Worm (Caenorhabditis elegans) whole organism, mixed stage, embryonic: ENCODE measurements around the gene F59D12.3.

ENCODE experiments used
- bed-3 ChIP-seq: fragments of 200-800 bp; sonication (Bioruptor generic); optimal IDR thresholded peaks from 3 replicates; lab custom pipeline; 2018; ENCODE audit warnings: mild to moderate bottlenecking, missing genetic modification characterization, moderate library complexity, missing compliant biosample characterization
- ces-1 ChIP-seq: fragments of 150-350 bp; optimal IDR thresholded peaks from 2 replicates; lab custom pipeline; 2014; ENCODE audit warnings: missing biosample characterization, missing genetic modification reagents, missing genetic modification characterization
- elt-1 ChIP-seq: sonication (generic microtip); optimal IDR thresholded peaks from 2 replicates; lab custom pipeline; 2017; ENCODE audit warnings: missing genetic modification characterization, mild to moderate bottlenecking, missing compliant biosample characterization, antibody characterized with exemption, moderate library complexity, borderline replicate concordance; ENCODE audit not compliant: insufficient read depth
- elt-3 ChIP-seq: fragments of 150-350 bp; optimal IDR thresholded peaks from 2 replicates; lab custom pipeline; 2014; ENCODE audit warnings: missing biosample characterization, missing genetic modification characterization
- lsy-2 ChIP-seq: fragments of 150-350 bp; optimal IDR thresholded peaks from 2 replicates; lab custom pipeline; 2014; ENCODE audit warnings: missing biosample characterization, missing genetic modification characterization
- mep-1 ChIP-seq: fragments of 150-350 bp; optimal IDR thresholded peaks from 2 replicates; lab custom pipeline; 2017; ENCODE audit warnings: missing biosample characterization, missing genetic modification reagents, missing genetic modification characterization, inconsistent platforms
- nhr-12 ChIP-seq: fragments of 150-350 bp; optimal IDR thresholded peaks from 2 replicates; lab custom pipeline; 2014; ENCODE audit warnings: missing biosample characterization, missing genetic modification characterization
- nhr-237 ChIP-seq: fragments of 150-350 bp; optimal IDR thresholded peaks from 2 replicates; lab custom pipeline; 2014; ENCODE audit warnings: missing biosample characterization, missing genetic modification characterization
- nhr-28 ChIP-seq: fragments of 150-350 bp; optimal IDR thresholded peaks from 2 replicates; lab custom pipeline; 2014; ENCODE audit warnings: missing biosample characterization, missing genetic modification characterization
- nhr-76 ChIP-seq: sonication (generic microtip); optimal IDR thresholded peaks from 2 replicates; lab custom pipeline; 2017; ENCODE audit warnings: missing biosample characterization, missing genetic modification characterization
- unc-62 ChIP-seq: fragments of 150-350 bp; optimal IDR thresholded peaks from 2 replicates; lab custom pipeline; 2014; ENCODE audit warnings: missing biosample characterization, missing genetic modification reagents, missing genetic modification characterization
- zip-8 ChIP-seq: fragments of 150-350 bp; optimal IDR thresholded peaks from 2 replicates; lab custom pipeline; 2014; ENCODE audit warnings: missing biosample characterization, missing genetic modification characterization
- ztf-11 ChIP-seq: fragments of 150-350 bp; optimal IDR thresholded peaks from 2 replicates; lab custom pipeline; 2014; ENCODE audit warnings: missing biosample characterization, missing genetic modification characterization

DNA sequence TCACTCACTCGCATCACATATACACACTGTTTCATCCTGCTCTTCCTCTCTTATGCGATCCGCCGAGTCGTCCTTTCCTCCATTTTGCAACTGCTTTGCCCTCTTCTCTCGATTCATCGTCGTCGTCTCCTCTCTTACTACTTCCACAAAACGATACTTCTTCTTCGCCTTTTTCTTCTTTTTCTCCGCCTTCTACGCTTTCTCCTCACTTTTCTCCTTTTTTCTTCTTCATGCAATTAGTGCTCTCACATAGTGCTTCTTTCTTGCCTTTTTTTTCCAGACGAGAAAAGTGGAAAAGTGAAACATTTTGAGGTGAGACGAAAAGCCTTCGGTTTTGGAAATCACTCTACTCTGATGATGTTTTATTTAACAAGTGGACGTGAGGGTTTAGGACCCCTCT, 8.8 kb upstream of the F59D12.3 start:
- TF ChIP-seq elt-1 (tag; lab: Kevin White, UChicago) = no peak
- TF ChIP-seq nhr-76 (tag; lab: Kevin White, UChicago) = no peak
- no peak for TF ChIP-seq nhr-237 (tag; lab: Kevin White, UChicago)
- no peak for TF ChIP-seq zip-8 (tag; lab: Kevin White, UChicago)
- no peak for TF ChIP-seq unc-62 (GFP tag; lab: Kevin White, UChicago)
- no peak for TF ChIP-seq lsy-2
- TF ChIP-seq nhr-28 (tag; lab: Kevin White, UChicago) = no peak
- TF ChIP-seq bed-3 (GFP tag; lab: Kevin White, UChicago) = no peak
- peak; percentile 77 for TF ChIP-seq ces-1 (GFP tag; lab: Kevin White, UChicago)
- no peak for TF ChIP-seq mep-1 (tag; lab: Kevin White, UChicago)
- no peak for TF ChIP-seq nhr-12
- TF ChIP-seq ztf-11 (tag; lab: Kevin White, UChicago) = no peak
- TF ChIP-seq elt-3 (tag; lab: Kevin White, UChicago) = no peak
